Fruit fly (Drosophila melanogaster) whole organism, embryonic: ENCODE data around the gene ATPsyngamma.

Source experiments
- Aef1 ChIP-seq: fragments of 200-800 bp; sonication (Bioruptor generic); IDR thresholded peaks from 3 replicates; pipeline ENCODE4 v1.3.6; 2022; ENCODE audit warnings: missing biosample characterization, missing genetic modification characterization
- CG1603 ChIP-seq: fragments of 200-800 bp; sonication (Bioruptor generic); optimal IDR thresholded peaks from 2 replicates; lab custom pipeline; 2019; ENCODE audit warnings: missing biosample characterization, mild to moderate bottlenecking, missing genetic modification characterization, moderate library complexity
- CG16813 ChIP-seq: fragments of 200-800 bp; sonication (Bioruptor generic); IDR thresholded peaks from 3 replicates; pipeline ENCODE4 v1.3.6; 2022; ENCODE audit warnings: missing biosample characterization, missing genetic modification characterization; ENCODE audit not compliant: partially characterized antibody
- CG17328 ChIP-seq: fragments of 200-800 bp; sonication (Bioruptor generic); IDR thresholded peaks from 2 replicates; pipeline ENCODE4 v1.3.6; 2022; ENCODE audit warnings: missing biosample characterization, missing genetic modification characterization
- CG18262 ChIP-seq: fragments of 200-800 bp; optimal IDR thresholded peaks from 3 replicates; lab custom pipeline; 2019; ENCODE audit warnings: missing biosample characterization, mild to moderate bottlenecking, missing genetic modification characterization, moderate library complexity
- CG2120 ChIP-seq: fragments of 200-800 bp; sonication (Bioruptor generic); optimal IDR thresholded peaks from 3 replicates; lab custom pipeline; 2016; ENCODE audit warnings: missing biosample characterization, missing genetic modification characterization
- CG34422 ChIP-seq: fragments of 200-800 bp; sonication (Bioruptor generic); IDR thresholded peaks from 3 replicates; pipeline ENCODE4 v1.3.6; 2022; ENCODE audit warnings: missing biosample characterization, missing genetic modification characterization
- CG4424 ChIP-seq: fragments of 200-800 bp; sonication (Bioruptor generic); optimal IDR thresholded peaks from 3 replicates; lab custom pipeline; 2016; ENCODE audit warnings: missing biosample characterization, missing genetic modification characterization
- CG7839 ChIP-seq: fragments of 200-800 bp; sonication (Bioruptor generic); optimal IDR thresholded peaks from 3 replicates; lab custom pipeline; 2018; ENCODE audit warnings: missing biosample characterization, mild to moderate bottlenecking, missing genetic modification characterization, moderate library complexity
- CG8478 ChIP-seq: fragments of >200 bp; optimal IDR thresholded peaks from 2 replicates; lab custom pipeline; 2018
- CG9215 ChIP-seq: fragments of 200-800 bp; sonication (Bioruptor generic); IDR thresholded peaks from 2 replicates; pipeline ENCODE4 v1.3.6; 2022; ENCODE audit warnings: missing biosample characterization, missing genetic modification characterization
- D ChIP-seq, 2 experiments: fragments of 200-800 bp in 1 of 2; fragments of >200 bp in 1 of 2; sonication (Bioruptor generic) in 1 of 2; optimal IDR thresholded peaks; 2 replicates in 1 of 2; 3 replicates in 1 of 2; lab custom pipeline; 2017; ENCODE audit warnings: mild to moderate bottlenecking in 1 of 2, missing biosample characterization in 1 of 2, missing genetic modification characterization in 1 of 2, missing genetic modification reagents in 1 of 2
- D19A ChIP-seq: fragments of 200-800 bp; optimal IDR thresholded peaks from 3 replicates; lab custom pipeline; 2019; ENCODE audit warnings: missing biosample characterization, mild to moderate bottlenecking, missing genetic modification characterization, moderate library complexity
- Deaf1 ChIP-seq: fragments of 200-800 bp; optimal IDR thresholded peaks from 3 replicates; lab custom pipeline; 2019; ENCODE audit warnings: missing biosample characterization, mild to moderate bottlenecking, missing genetic modification characterization, moderate library complexity
- E2f2 ChIP-seq: fragments of 200-800 bp; sonication (Bioruptor generic); IDR thresholded peaks from 2 replicates; pipeline ENCODE4 v1.3.6; 2022; ENCODE audit warnings: missing biosample characterization, missing genetic modification characterization
- Ets65A ChIP-seq: fragments of 200-800 bp; sonication (Bioruptor generic); peaks from one replicate; lab custom pipeline; 2016; ENCODE audit warnings: missing biosample characterization, missing genetic modification characterization
- Hand ChIP-seq: fragments of 200-800 bp; sonication (Bioruptor generic); optimal IDR thresholded peaks from 2 replicates; lab custom pipeline; 2017; ENCODE audit warnings: mild to moderate bottlenecking, missing biosample characterization, missing genetic modification reagents, missing genetic modification characterization
- HmgZ ChIP-seq: fragments of 200-800 bp; sonication (Bioruptor generic); optimal IDR thresholded peaks from 2 replicates; lab custom pipeline; 2018; ENCODE audit warnings: missing biosample characterization, mild to moderate bottlenecking, missing genetic modification characterization
- Hmr ChIP-seq: fragments of 200-800 bp; sonication (Bioruptor generic); optimal IDR thresholded peaks from 3 replicates; lab custom pipeline; 2017; ENCODE audit warnings: mild to moderate bottlenecking, missing biosample characterization, missing genetic modification reagents, missing genetic modification characterization
- Med ChIP-seq: fragments of 200-800 bp; sonication (Bioruptor generic); peaks from one replicate; lab custom pipeline; 2016; ENCODE audit warnings: missing biosample characterization, missing genetic modification characterization, mild to moderate bottlenecking, inconsistent platforms, moderate library complexity
- NFAT ChIP-seq: fragments of 200-800 bp; sonication (Bioruptor generic); IDR thresholded peaks from 2 replicates; pipeline ENCODE4 v1.3.6; 2022; ENCODE audit warnings: missing biosample characterization, missing genetic modification characterization
- Rx ChIP-seq: fragments of 200-800 bp; sonication (Bioruptor generic); IDR thresholded peaks from 2 replicates; pipeline ENCODE4 v1.3.6; 2022; ENCODE audit warnings: missing biosample characterization, missing genetic modification characterization
- al ChIP-seq: fragments of 200-800 bp; sonication (Bioruptor generic); IDR thresholded peaks from 2 replicates; pipeline ENCODE4 v1.3.6; 2022; ENCODE audit warnings: missing biosample characterization, missing genetic modification characterization
- az2 ChIP-seq: fragments of 200-800 bp; sonication (Bioruptor generic); optimal IDR thresholded peaks from 3 replicates; lab custom pipeline; 2016; ENCODE audit warnings: missing biosample characterization, missing genetic modification characterization
- cas ChIP-seq: fragments of 200-800 bp; sonication (Bioruptor generic); IDR thresholded peaks from 2 replicates; pipeline ENCODE4 v1.3.6; 2022; ENCODE audit warnings: missing biosample characterization, missing genetic modification characterization
- cg ChIP-seq: fragments of 200-800 bp; sonication (Bioruptor generic); optimal IDR thresholded peaks from 3 replicates; lab custom pipeline; 2019; ENCODE audit warnings: missing biosample characterization, mild to moderate bottlenecking, missing genetic modification characterization, moderate library complexity
- crc ChIP-seq: fragments of 200-800 bp; sonication (Bioruptor generic); optimal IDR thresholded peaks from 2 replicates; lab custom pipeline; 2016; ENCODE audit warnings: missing biosample characterization, missing genetic modification characterization
- crol ChIP-seq: fragments of 200-800 bp; sonication (Bioruptor generic); IDR thresholded peaks from 2 replicates; pipeline ENCODE4 v1.3.6; 2022; ENCODE audit warnings: missing biosample characterization, missing genetic modification characterization
- dati ChIP-seq: fragments of 200-800 bp; sonication (Bioruptor generic); IDR thresholded peaks from 2 replicates; pipeline ENCODE4 v1.3.6; 2022; ENCODE audit warnings: missing biosample characterization, missing genetic modification characterization
- dmrt11E ChIP-seq: fragments of 200-800 bp; sonication (Bioruptor generic); optimal IDR thresholded peaks from 3 replicates; lab custom pipeline; 2018; ENCODE audit warnings: missing biosample characterization, mild to moderate bottlenecking, missing genetic modification characterization, moderate library complexity
- exex ChIP-seq: fragments of 200-800 bp; sonication (Bioruptor generic); optimal IDR thresholded peaks from 4 replicates; lab custom pipeline; 2018; ENCODE audit warnings: missing biosample characterization, mild to moderate bottlenecking, missing genetic modification characterization, moderate library complexity
- gro ChIP-seq: fragments of 200-800 bp; sonication (Bioruptor generic); optimal IDR thresholded peaks from 2 replicates; lab custom pipeline; 2016; ENCODE audit warnings: missing biosample characterization, missing genetic modification characterization
- hbn ChIP-seq: fragments of 200-800 bp; sonication (Bioruptor generic); IDR thresholded peaks from 2 replicates; pipeline ENCODE4 v1.3.6; 2022; ENCODE audit warnings: missing biosample characterization, missing genetic modification characterization; ENCODE audit not compliant: partially characterized antibody
- klu ChIP-seq: fragments of 200-800 bp; sonication (Bioruptor generic); IDR thresholded peaks from 2 replicates; pipeline ENCODE4 v1.3.6; 2022; ENCODE audit warnings: missing biosample characterization, missing genetic modification characterization
- lab ChIP-seq: fragments of 200-800 bp; sonication (Bioruptor generic); optimal IDR thresholded peaks from 3 replicates; lab custom pipeline; 2017; ENCODE audit warnings: missing biosample characterization, missing genetic modification characterization, mild to moderate bottlenecking, moderate library complexity, missing genetic modification reagents
- mirr ChIP-seq: fragments of 200-800 bp; sonication (Bioruptor generic); optimal IDR thresholded peaks from 3 replicates; lab custom pipeline; 2018; ENCODE audit warnings: missing biosample characterization, mild to moderate bottlenecking, missing genetic modification characterization
- nau ChIP-seq: fragments of 200-800 bp; sonication (Bioruptor generic); optimal IDR thresholded peaks from 3 replicates; lab custom pipeline; 2017; ENCODE audit warnings: missing biosample characterization, mild to moderate bottlenecking, missing genetic modification characterization, missing genetic modification reagents
- nerfin-2 ChIP-seq: fragments of 200-800 bp; sonication (Bioruptor generic); IDR thresholded peaks from 2 replicates; pipeline ENCODE4 v1.3.6; 2022; ENCODE audit warnings: missing biosample characterization, missing genetic modification characterization; ENCODE audit not compliant: partially characterized antibody
- odd ChIP-seq: fragments of 200-800 bp; sonication (Bioruptor generic); optimal IDR thresholded peaks from 2 replicates; lab custom pipeline; 2017; ENCODE audit warnings: missing biosample characterization, mild to moderate bottlenecking, missing genetic modification characterization
- p53 ChIP-seq: fragments of 200-800 bp; sonication (Bioruptor generic); optimal IDR thresholded peaks from 2 replicates; lab custom pipeline; 2016; ENCODE audit warnings: missing biosample characterization, missing genetic modification characterization
- pzg ChIP-seq: fragments of 200-800 bp; sonication (Bioruptor generic); optimal IDR thresholded peaks from 3 replicates; lab custom pipeline; 2018; ENCODE audit warnings: missing biosample characterization, mild to moderate bottlenecking, missing genetic modification characterization, moderate library complexity
- slbo ChIP-seq: fragments of 200-800 bp; sonication (Bioruptor generic); IDR thresholded peaks from 2 replicates; pipeline ENCODE4 v1.3.6; 2022; ENCODE audit warnings: missing biosample characterization, missing genetic modification characterization
- slou ChIP-seq: fragments of 200-800 bp; sonication (Bioruptor generic); optimal IDR thresholded peaks from 3 replicates; lab custom pipeline; 2016; ENCODE audit warnings: missing biosample characterization, missing genetic modification characterization
- slp2 ChIP-seq: fragments of 200-800 bp; sonication (Bioruptor generic); optimal IDR thresholded peaks from 2 replicates; lab custom pipeline; 2016; ENCODE audit warnings: missing biosample characterization, missing genetic modification characterization
- sna ChIP-seq: fragments of 200-800 bp; sonication (Bioruptor generic); IDR thresholded peaks from 2 replicates; pipeline ENCODE4 v1.3.6; 2022; ENCODE audit warnings: missing biosample characterization, missing genetic modification characterization; ENCODE audit not compliant: partially characterized antibody
- sob ChIP-seq: fragments of 200-800 bp; sonication (Bioruptor generic); IDR thresholded peaks from 2 replicates; pipeline ENCODE4 v1.3.6; 2022; ENCODE audit warnings: missing biosample characterization, missing genetic modification characterization
- sr ChIP-seq: fragments of 200-800 bp; sonication (Bioruptor generic); IDR thresholded peaks from 3 replicates; pipeline ENCODE4 v1.3.6; 2022; ENCODE audit warnings: missing biosample characterization, missing genetic modification characterization
- stwl ChIP-seq: fragments of 200-800 bp; sonication (Bioruptor generic); optimal IDR thresholded peaks from 3 replicates; lab custom pipeline; 2018; ENCODE audit warnings: missing biosample characterization, mild to moderate bottlenecking, missing genetic modification characterization, moderate library complexity
- trem ChIP-seq: fragments of 200-800 bp; optimal IDR thresholded peaks from 3 replicates; lab custom pipeline; 2019; ENCODE audit warnings: missing biosample characterization, mild to moderate bottlenecking, missing genetic modification characterization, moderate library complexity

ATPsyngamma gene

DNA sequence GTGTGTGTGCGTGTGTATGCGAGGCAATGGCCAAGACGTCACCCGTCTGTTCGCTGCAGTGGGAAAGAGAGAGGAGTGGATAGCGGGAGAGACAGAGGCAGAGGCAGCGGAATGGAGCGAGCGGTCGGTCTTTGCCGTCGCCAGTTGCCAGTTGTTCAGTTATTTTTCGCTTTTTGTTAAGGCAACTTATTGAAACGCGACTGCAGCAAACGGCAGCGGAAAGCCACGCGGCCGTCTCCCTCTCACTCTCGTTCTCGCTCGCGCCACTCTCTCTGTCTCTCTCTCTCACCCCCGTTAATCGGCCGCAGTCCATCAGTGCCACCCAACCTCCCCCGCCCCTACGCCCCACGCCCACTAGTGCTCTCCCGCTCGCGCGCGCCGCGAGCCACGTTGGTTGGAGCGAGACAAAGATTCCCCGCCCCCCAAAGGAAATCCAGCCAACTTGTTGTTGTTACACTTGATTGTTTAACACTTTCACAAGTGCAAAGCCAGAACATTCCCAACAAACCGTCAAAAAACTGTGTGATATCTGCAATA is 23.9 kb upstream of the ATPsyngamma start (continued):
- TF ChIP-seq dmrt11E (tag; lab: Kevin White, UChicago) (no peak), crol (GFP tag; lab: Robert Waterston, UW) (peak; percentile 99), exex (tag; lab: Kevin White, UChicago) (peak; percentile 59), hbn (peak; percentile 51), cas (GFP tag; lab: Robert Waterston, UW) (0 out of 2 replicates have a peak, but pooled peaks have one; percentile 25), E2f2 (GFP tag; lab: Robert Waterston, UW) (0 out of 2 replicates have a peak, but pooled peaks have one; percentile 20), stwl (tag; lab: Kevin White, UChicago) (peak; percentile 5), mirr (GFP tag; lab: Kevin White, UChicago) (peak; percentile 42), lab (peak; percentile 80), Deaf1 (tag; lab: Kevin White, UChicago) (peak; percentile 63), D19A (peak; percentile 19), CG16813 (GFP tag; lab: Robert Waterston, UW) (peak; percentile 37; the same call in 1 of the 3 replicates), slp2 (GFP tag; lab: Kevin White, UChicago) (no peak), p53 (GFP tag; lab: Kevin White, UChicago) (no peak), CG17328 (GFP tag; lab: Robert Waterston, UW) (peak; percentile 41; the same call in 1 of the 2 replicates), cg (peak; percentile 93), slou (GFP tag; lab: Kevin White, UChicago) (no peak), Hmr (peak; percentile 60), nerfin-2 (GFP tag; lab: Robert Waterston, UW) (peak; percentile 41; the same call in 1 of the 2 replicates), pzg (GFP tag; lab: Kevin White, UChicago) (peak; percentile 11), odd (GFP tag; lab: Kevin White, UChicago) (peak; percentile 14), CG1603 (tag; lab: Kevin White, UChicago) (peak; percentile 22), CG34422 (GFP tag; lab: Robert Waterston, UW) (peak; percentile 83), crc (GFP tag; lab: Kevin White, UChicago) (no peak), CG8478 (lab: Kevin White, UChicago) (peak; percentile 96), Hand (peak; percentile 75), klu (GFP tag; lab: Robert Waterston, UW) (peak; percentile 79), CG18262 (tag; lab: Kevin White, UChicago) (no peak), sr (GFP tag; lab: Robert Waterston, UW) (peak; percentile 82), az2 (GFP tag; lab: Kevin White, UChicago) (no peak), Aef1 (GFP tag; lab: Robert Waterston, UW) (peak; percentile 78), gro (GFP tag; lab: Kevin White, UChicago) (no peak)

DNA sequence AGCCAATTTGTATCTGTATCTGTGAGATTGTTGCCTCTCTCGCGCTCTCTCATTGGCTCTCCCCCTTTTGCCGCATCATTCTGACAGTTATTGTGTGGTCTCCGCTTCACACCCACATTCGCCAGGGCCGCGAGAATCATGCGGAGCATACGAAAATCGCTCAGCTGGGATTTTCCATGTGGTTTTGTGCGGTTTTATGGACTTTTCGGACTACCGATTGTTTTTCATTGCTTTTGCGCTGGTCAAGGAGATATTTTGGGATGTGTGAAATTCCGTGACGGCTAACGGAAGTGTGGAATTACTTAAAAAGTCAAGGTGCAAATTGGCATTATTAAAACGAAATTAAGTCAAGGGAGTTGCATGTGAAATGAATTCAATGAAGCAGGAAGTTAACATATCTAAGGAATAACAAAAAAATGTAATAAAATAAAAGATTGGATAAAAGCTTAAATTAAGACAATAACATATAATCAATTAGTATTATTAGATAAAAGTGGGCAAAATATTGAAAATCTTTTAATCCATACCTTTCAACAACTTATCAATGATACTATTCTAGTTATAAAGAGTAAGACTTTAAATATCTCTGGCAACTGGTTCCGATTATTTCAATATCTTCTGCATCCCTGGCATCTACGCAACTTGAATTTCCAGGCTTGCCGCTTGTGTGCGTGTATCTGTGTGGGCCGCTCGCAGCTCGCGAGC is 23.3 kb upstream of the ATPsyngamma start:
- no peak for TF ChIP-seq HmgZ (tag; lab: Kevin White, UChicago)
- TF ChIP-seq trem (tag; lab: Kevin White, UChicago), result no peak
- TF ChIP-seq odd (GFP tag; lab: Kevin White, UChicago), result peak; percentile 13
- TF ChIP-seq CG2120, result peak; percentile 13
- peak; percentile 45 for TF ChIP-seq CG7839 (tag; lab: Kevin White, UChicago)
- peak; percentile 4 for TF ChIP-seq pzg (GFP tag; lab: Kevin White, UChicago)
- peak; percentile 75 for TF ChIP-seq NFAT (GFP tag; lab: Robert Waterston, UW)
- no peak for TF ChIP-seq D (optimal IDR thresholded peaks at IDR 0.05; lab: Kevin White, UChicago)
- peak; percentile 6 for TF ChIP-seq D (GFP tag; optimal IDR thresholded peaks at IDR 0.05; lab: Kevin White, UChicago)
- TF ChIP-seq sna (GFP tag; lab: Robert Waterston, UW), result no peak
- TF ChIP-seq CG4424 (GFP tag; lab: Kevin White, UChicago), result peak; percentile 62
- TF ChIP-seq nau (GFP tag; lab: Kevin White, UChicago), result no peak
- peak; percentile 32; the same call in 1 of the 2 replicates for TF ChIP-seq CG9215
- TF ChIP-seq Ets65A (GFP tag; lab: Kevin White, UChicago), result peak; percentile 94
- TF ChIP-seq dati (GFP tag; lab: Robert Waterston, UW), result no peak
- peak; percentile 44 for TF ChIP-seq slbo (GFP tag; lab: Robert Waterston, UW)
- 0 out of 2 replicates have a peak, but pooled peaks have one; percentile 22 for TF ChIP-seq al
- peak; percentile 24 for TF ChIP-seq Med (GFP tag; lab: Kevin White, UChicago)
- TF ChIP-seq Rx (GFP tag; lab: Robert Waterston, UW), result no peak
- peak; percentile 54; the same call in 1 of the 2 replicates for TF ChIP-seq sob (GFP tag; lab: Robert Waterston, UW)
